Worm (Caenorhabditis elegans): ENCODE data around the gene C49C3.9.

ce11 chrIV:17343482-17343881, 1.4 kb upstream of the C49C3.9 start, which contains the start of gene C49C3.11:
- TF ChIP-seq nhr-77 (tag; optimal IDR thresholded peaks at IDR 0.05) (no peak), lin-39 (tag; optimal IDR thresholded peaks at IDR 0.05) (no peak), ceh-28 (tag; optimal IDR thresholded peaks at IDR 0.05) (no peak), lsy-2 (tag; optimal IDR thresholded peaks at IDR 0.05) (no peak), nhr-76 (tag; optimal IDR thresholded peaks at IDR 0.05) (no peak), madf-5 (GFP tag; IDR thresholded peaks at IDR 0.05) (no peak), lin-15B (tag; optimal IDR thresholded peaks at IDR 0.05) (no peak), jun-1 (tag; optimal IDR thresholded peaks at IDR 0.05) (no peak), ZK546.5 (tag; optimal IDR thresholded peaks at IDR 0.05) (no peak), nhr-10 (tag; optimal IDR thresholded peaks at IDR 0.05) (no peak), ama-1 (optimal IDR thresholded peaks at IDR 0.05) (no peak), lin-29 (GFP tag; IDR thresholded peaks at IDR 0.05) (no peak), ceh-82 (tag; optimal IDR thresholded peaks at IDR 0.05) (no peak), egl-27 (tag; optimal IDR thresholded peaks at IDR 0.05) (no peak)
